Worm (Caenorhabditis elegans) whole organism, late embryonic: ENCODE measurements around the gene Y22D7AL.1.

ENCODE experiments used
- C38D4.7 ChIP-seq: fragments of 200-800 bp; sonication (Bioruptor generic); optimal IDR thresholded peaks from 2 replicates; lab custom pipeline; 2018; ENCODE audit warnings: mild to moderate bottlenecking, missing genetic modification characterization, moderate library complexity, missing compliant biosample characterization
- F13H6.1 ChIP-seq: sonication (generic microtip); optimal IDR thresholded peaks from 2 replicates; lab custom pipeline; 2016; ENCODE audit warnings: missing genetic modification characterization, missing compliant biosample characterization
- K02D7.2 ChIP-seq: sonication (generic microtip); optimal IDR thresholded peaks from 2 replicates; lab custom pipeline; 2017; ENCODE audit warnings: mild to moderate bottlenecking, missing genetic modification characterization, missing compliant biosample characterization
- T23F11.4 ChIP-seq: fragments of 200-800 bp; sonication (Bioruptor generic); optimal IDR thresholded peaks from 2 replicates; lab custom pipeline; 2018; ENCODE audit warnings: mild to moderate bottlenecking, missing genetic modification characterization, missing compliant biosample characterization
- ama-1 ChIP-seq: fragments of 150-350 bp; optimal IDR thresholded peaks from 2 replicates; lab custom pipeline; 2014
- ceh-18 ChIP-seq: sonication (generic microtip); optimal IDR thresholded peaks from 2 replicates; lab custom pipeline; 2016; ENCODE audit warnings: missing genetic modification characterization, missing compliant biosample characterization
- ceh-19 ChIP-seq: fragments of 200-800 bp; sonication (Bioruptor generic); optimal IDR thresholded peaks from 2 replicates; lab custom pipeline; 2018; ENCODE audit warnings: mild to moderate bottlenecking, missing genetic modification characterization, missing compliant biosample characterization
- ceh-22 ChIP-seq: sonication (generic microtip); optimal IDR thresholded peaks from 2 replicates; lab custom pipeline; 2017; ENCODE audit warnings: missing biosample characterization, missing genetic modification characterization
- ceh-24 ChIP-seq: sonication (generic microtip); optimal IDR thresholded peaks from 2 replicates; lab custom pipeline; 2016; ENCODE audit warnings: mild to moderate bottlenecking, missing genetic modification characterization, missing compliant biosample characterization
- ceh-31 ChIP-seq: sonication (generic microtip); optimal IDR thresholded peaks from 2 replicates; lab custom pipeline; 2016; ENCODE audit warnings: missing genetic modification characterization, missing compliant biosample characterization
- ceh-45 ChIP-seq: fragments of 200-800 bp; sonication (Bioruptor generic); IDR thresholded peaks from 2 replicates; pipeline ENCODE4 v1.3.6; 2022; ENCODE audit warnings: missing genetic modification reagents, missing genetic modification characterization, missing compliant biosample characterization
- ceh-48 ChIP-seq: sonication (generic microtip); optimal IDR thresholded peaks from 2 replicates; lab custom pipeline; 2016; ENCODE audit warnings: missing genetic modification characterization, inconsistent platforms, missing compliant biosample characterization
- ceh-9 ChIP-seq: sonication (generic microtip); optimal IDR thresholded peaks from 2 replicates; lab custom pipeline; 2016; ENCODE audit warnings: mild to moderate bottlenecking, missing genetic modification characterization, inconsistent platforms, missing compliant biosample characterization
- che-1 ChIP-seq: sonication (generic microtip); optimal IDR thresholded peaks from 2 replicates; lab custom pipeline; 2016; ENCODE audit warnings: mild to moderate bottlenecking, missing genetic modification characterization, missing compliant biosample characterization
- dmd-4 ChIP-seq: sonication (generic microtip); optimal IDR thresholded peaks from 2 replicates; lab custom pipeline; 2016; ENCODE audit warnings: borderline replicate concordance, missing genetic modification characterization, missing compliant biosample characterization
- elt-2 ChIP-seq: sonication (generic microtip); optimal IDR thresholded peaks from 2 replicates; lab custom pipeline; 2016; ENCODE audit warnings: missing genetic modification reagents, missing genetic modification characterization, missing compliant biosample characterization
- elt-4 ChIP-seq: sonication (generic microtip); optimal IDR thresholded peaks from 2 replicates; lab custom pipeline; 2016; ENCODE audit warnings: missing genetic modification characterization, missing compliant biosample characterization
- fax-1 ChIP-seq: sonication (generic microtip); optimal IDR thresholded peaks from 2 replicates; lab custom pipeline; 2016; ENCODE audit warnings: missing genotype, missing genetic modification characterization, missing compliant biosample characterization
- fkh-10 ChIP-seq: fragments of 150-350 bp; optimal IDR thresholded peaks from 2 replicates; lab custom pipeline; 2014; ENCODE audit warnings: missing biosample characterization, missing genetic modification reagents, missing genetic modification characterization
- gmeb-2 ChIP-seq: sonication (generic microtip); optimal IDR thresholded peaks from 2 replicates; lab custom pipeline; 2016; ENCODE audit warnings: missing genetic modification characterization, inconsistent platforms, missing compliant biosample characterization
- hlh-15 ChIP-seq: sonication (generic microtip); optimal IDR thresholded peaks from 2 replicates; lab custom pipeline; 2016; ENCODE audit warnings: missing genetic modification characterization, missing compliant biosample characterization
- hlh-6 ChIP-seq: sonication (generic microtip); optimal IDR thresholded peaks from 2 replicates; lab custom pipeline; 2016; ENCODE audit warnings: missing genotype, missing genetic modification characterization, missing compliant biosample characterization
- lim-6 ChIP-seq: sonication (generic microtip); optimal IDR thresholded peaks from 2 replicates; lab custom pipeline; 2016; ENCODE audit warnings: missing genetic modification characterization, missing compliant biosample characterization
- mec-3 ChIP-seq: sonication (generic microtip); optimal IDR thresholded peaks from 2 replicates; lab custom pipeline; 2016; ENCODE audit warnings: borderline replicate concordance, missing genetic modification characterization, missing compliant biosample characterization
- nfya-1 ChIP-seq: sonication (generic microtip); optimal IDR thresholded peaks from 2 replicates; lab custom pipeline; 2017; ENCODE audit warnings: missing genetic modification characterization, mild to moderate bottlenecking, missing compliant biosample characterization, antibody characterized with exemption, moderate library complexity
- nhr-11 ChIP-seq: fragments of 150-350 bp; optimal IDR thresholded peaks from 2 replicates; lab custom pipeline; 2014; ENCODE audit warnings: missing biosample characterization, missing genetic modification characterization
- npax-4 ChIP-seq: sonication (generic microtip); optimal IDR thresholded peaks from 2 replicates; lab custom pipeline; 2016; ENCODE audit warnings: missing genetic modification characterization, missing compliant biosample characterization
- odd-2 ChIP-seq: sonication (generic microtip); optimal IDR thresholded peaks from 2 replicates; lab custom pipeline; 2017; ENCODE audit warnings: antibody characterized with exemption, mild to moderate bottlenecking, missing genetic modification characterization, missing compliant biosample characterization
- pax-1 ChIP-seq: fragments of 150-350 bp; optimal IDR thresholded peaks from 2 replicates; lab custom pipeline; 2014; ENCODE audit warnings: missing biosample characterization, missing genetic modification characterization
- pha-2 ChIP-seq: sonication (generic microtip); optimal IDR thresholded peaks from 2 replicates; lab custom pipeline; 2017; ENCODE audit warnings: mild to moderate bottlenecking, missing genetic modification characterization, missing compliant biosample characterization
- pros-1 ChIP-seq: fragments of 150-350 bp; optimal IDR thresholded peaks from 2 replicates; lab custom pipeline; 2014; ENCODE audit warnings: missing biosample characterization, missing genetic modification reagents, missing genetic modification characterization
- ref-2 ChIP-seq: sonication (generic microtip); optimal IDR thresholded peaks from 2 replicates; lab custom pipeline; 2016; ENCODE audit warnings: missing genetic modification characterization, missing compliant biosample characterization
- rnt-1 ChIP-seq: sonication (generic microtip); optimal IDR thresholded peaks from 2 replicates; lab custom pipeline; 2016; ENCODE audit warnings: missing genetic modification characterization, missing compliant biosample characterization
- sdc-2 ChIP-seq: sonication (generic microtip); optimal IDR thresholded peaks from 2 replicates; lab custom pipeline; 2016; ENCODE audit warnings: missing genotype, missing genetic modification characterization, missing compliant biosample characterization
- sox-4 ChIP-seq: sonication (generic microtip); optimal IDR thresholded peaks from 2 replicates; lab custom pipeline; 2017; ENCODE audit warnings: mild to moderate bottlenecking, missing genetic modification characterization, inconsistent platforms, missing compliant biosample characterization
- syd-9 ChIP-seq: sonication (generic microtip); optimal IDR thresholded peaks from 2 replicates; lab custom pipeline; 2016; ENCODE audit warnings: mild to moderate bottlenecking, missing genetic modification characterization, moderate library complexity, missing compliant biosample characterization
- tbx-7 ChIP-seq: sonication (generic microtip); optimal IDR thresholded peaks from 2 replicates; lab custom pipeline; 2016; ENCODE audit warnings: missing genotype, missing genetic modification characterization, missing compliant biosample characterization
- ttx-3 ChIP-seq: sonication (generic microtip); optimal IDR thresholded peaks from 2 replicates; lab custom pipeline; 2016; ENCODE audit warnings: missing genetic modification reagents, missing genetic modification characterization, missing compliant biosample characterization
- ztf-16 ChIP-seq: sonication (generic microtip); optimal IDR thresholded peaks from 2 replicates; lab custom pipeline; 2017; ENCODE audit warnings: missing genetic modification characterization, missing compliant biosample characterization

Y22D7AL.1 gene

DNA sequence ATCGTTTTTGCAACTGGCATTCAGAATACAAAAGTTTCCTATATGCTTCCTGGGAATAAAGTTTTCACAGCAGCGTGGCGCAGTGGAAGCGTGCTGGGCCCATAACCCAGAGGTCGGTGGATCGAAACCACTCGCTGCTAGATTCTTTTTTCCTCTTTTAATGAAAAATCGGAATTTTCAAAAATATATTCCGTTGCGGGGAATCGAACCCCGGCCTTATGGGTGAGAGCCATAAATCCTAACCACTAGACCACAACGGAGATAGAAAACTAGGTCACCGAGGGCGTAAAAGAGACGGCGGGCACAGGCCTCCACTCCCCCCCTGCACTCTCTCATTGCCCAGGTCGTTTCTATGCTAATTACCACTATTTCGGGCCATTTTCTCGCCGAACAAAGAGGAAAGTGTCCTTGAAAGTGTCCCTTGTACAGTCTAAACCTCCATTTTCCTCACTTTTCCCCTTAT is 47.7 kb upstream of the Y22D7AL.1 start, which contains the start of gene Y22D7AL.6 (continued):
- TF ChIP-seq odd-2 (no peak), T23F11.4 (no peak), ceh-48 (tag; lab: Kevin White, UChicago) (peak; percentile 51), ceh-9 (peak; percentile 44), ztf-16 (tag; lab: Kevin White, UChicago) (peak; percentile 74), ceh-24 (tag; lab: Kevin White, UChicago) (peak; percentile 22), fax-1 (tag; lab: Kevin White, UChicago) (peak; percentile 64), tbx-7 (tag; lab: Kevin White, UChicago) (peak; percentile 37), F13H6.1 (tag; lab: Kevin White, UChicago) (peak; percentile 23), lim-6 (tag; lab: Kevin White, UChicago) (no peak), ceh-45 (GFP tag; lab: Robert Waterston, UW) (no peak), pax-1 (tag; lab: Kevin White, UChicago) (no peak), sdc-2 (tag; lab: Kevin White, UChicago) (peak; percentile 49), rnt-1 (tag; lab: Kevin White, UChicago) (peak; percentile 25), ceh-19 (GFP tag; lab: Kevin White, UChicago) (peak; percentile 48), ttx-3 (tag; lab: Kevin White, UChicago) (peak; percentile 46), nhr-11 (no peak), K02D7.2 (peak; percentile 71), npax-4 (peak; percentile 43), mec-3 (tag; lab: Kevin White, UChicago) (no peak), pros-1 (tag; lab: Kevin White, UChicago) (peak; percentile 46), pha-2 (tag; lab: Kevin White, UChicago) (peak; percentile 69), fkh-10 (no peak), ref-2 (peak; percentile 51), dmd-4 (peak; percentile 26), ceh-18 (peak; percentile 59), syd-9 (peak; percentile 40), nfya-1 (tag; lab: Kevin White, UChicago) (peak; percentile 7), che-1 (tag; lab: Kevin White, UChicago) (peak; percentile 76), ama-1 (lab: Kevin White, UChicago) (no peak)

DNA sequence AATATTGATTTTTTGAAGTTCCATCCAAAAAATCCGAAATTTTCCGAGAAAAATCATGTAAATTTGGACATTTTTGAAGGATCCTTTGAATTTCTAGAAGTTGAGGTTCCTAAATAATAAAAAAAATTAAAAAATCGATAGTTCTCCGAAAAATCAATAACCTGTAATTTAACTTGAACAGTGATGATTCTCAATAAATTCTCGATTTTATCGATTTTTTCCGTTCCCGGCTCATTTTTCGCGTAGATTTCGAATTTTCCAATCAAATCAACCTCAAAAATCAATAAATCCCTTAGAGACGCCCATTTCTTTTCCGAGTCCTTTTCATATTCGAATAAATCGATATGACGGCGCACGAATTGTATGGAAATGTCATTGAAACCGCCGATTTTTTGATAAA is 44.6 kb upstream of the Y22D7AL.1 start:
- TF ChIP-seq elt-2 (tag; lab: Kevin White, UChicago) (no peak), ceh-48 (tag; lab: Kevin White, UChicago) (peak; percentile 5)
- TF ChIP-seq, all 69 proteins: peak for 1

DNA sequence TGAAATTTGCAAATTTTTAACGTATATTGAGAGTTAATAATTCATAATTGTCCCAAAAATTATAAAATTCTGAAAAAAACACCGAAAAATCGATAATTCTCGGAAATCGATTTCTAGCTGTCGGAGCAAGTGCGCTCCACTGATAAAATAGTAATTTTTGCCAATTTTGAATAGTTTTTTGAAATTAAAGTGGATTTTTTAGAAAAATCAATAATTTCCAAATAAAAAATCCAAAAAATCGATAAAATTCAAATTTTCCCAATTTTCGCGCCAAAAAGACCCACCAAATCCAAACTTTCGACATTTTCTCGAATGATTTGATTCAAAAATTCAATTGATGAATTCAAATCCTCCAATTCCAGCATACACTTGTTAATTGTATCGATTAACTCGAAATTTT is 41.3 kb upstream of the Y22D7AL.1 start:
- TF ChIP-seq ceh-48 (tag; lab: Kevin White, UChicago) (peak; percentile 28), pha-2 (tag; lab: Kevin White, UChicago) (no peak)

DNA sequence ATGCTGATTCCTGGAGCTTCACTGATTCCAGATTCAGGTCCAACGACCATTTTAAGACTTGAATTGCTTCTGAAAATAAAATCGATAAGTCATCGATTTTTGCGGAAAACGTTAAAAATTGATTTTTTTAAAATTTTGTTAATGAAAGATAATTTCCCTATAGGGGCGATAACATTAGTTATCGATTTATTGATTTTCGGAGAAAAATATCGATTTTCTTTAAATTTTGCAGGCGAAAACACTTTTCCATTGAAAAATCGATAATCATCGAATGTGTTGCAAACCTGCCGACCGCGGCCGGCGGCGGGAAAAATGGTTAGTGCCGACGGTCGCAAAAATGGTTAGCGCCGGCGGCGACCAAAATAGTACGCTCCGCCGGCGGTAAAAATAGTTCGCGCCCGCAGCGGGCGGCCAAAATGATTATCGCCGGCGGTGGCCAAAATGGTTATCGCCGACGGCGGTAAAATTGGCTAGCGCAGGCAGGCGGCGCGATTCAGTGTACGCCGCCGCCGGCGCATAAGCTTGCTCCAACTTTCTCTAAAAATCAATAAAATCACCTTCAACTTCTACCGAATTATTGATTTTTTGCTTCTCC is 39.2 kb upstream of the Y22D7AL.1 start:
- TF ChIP-seq hlh-15 (tag; lab: Kevin White, UChicago) (no peak), nhr-11 (no peak)

DNA sequence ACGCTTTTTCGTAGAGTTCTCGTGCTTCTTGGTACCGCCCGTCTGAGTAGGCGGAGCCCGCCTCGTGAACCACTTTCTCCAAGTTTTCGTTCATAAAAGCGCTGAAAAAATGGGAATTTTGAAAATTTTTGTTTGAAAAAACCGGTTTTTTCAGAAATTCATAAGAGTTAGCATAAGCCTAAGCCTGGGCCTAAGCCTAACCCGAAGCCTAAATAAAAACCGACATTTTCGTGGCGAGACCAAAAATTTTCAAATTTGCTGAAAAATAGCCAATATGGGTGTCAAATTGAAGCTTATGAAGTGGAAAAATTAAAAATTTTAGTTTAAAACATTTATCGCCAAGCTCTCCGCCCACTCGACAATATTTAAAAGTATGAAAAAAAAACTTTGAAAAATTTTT is 38.3 kb upstream of the Y22D7AL.1 start, which contains the start of gene Y22D7AL.9:
Gene Y22D7AL.9, minus strand, starts transcription at position 101 of the 400 bp plus-strand sequence.
- TF ChIP-seq sox-4 = no peak
- TF ChIP-seq, all 69 proteins: peak for 0

DNA sequence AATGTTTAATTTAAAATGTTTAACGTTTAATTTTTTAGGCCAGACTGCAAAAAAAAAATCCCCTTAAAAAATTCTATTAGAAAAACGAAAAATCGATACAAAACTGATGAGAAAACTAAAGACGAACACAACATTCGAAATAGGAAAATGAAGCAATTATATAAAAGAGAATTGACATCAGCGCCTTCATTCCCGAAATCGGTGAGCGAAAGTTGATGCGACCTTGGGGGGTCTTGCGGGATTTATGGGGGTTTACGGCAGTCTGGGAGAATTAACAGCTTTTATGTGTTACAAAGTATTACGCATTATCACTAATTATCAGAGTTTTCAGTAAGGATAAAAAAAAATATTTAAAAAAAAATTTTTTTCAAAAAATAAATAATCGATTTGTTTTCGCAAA is 37.9 kb upstream of the Y22D7AL.1 start:
- no peak for TF ChIP-seq elt-4 (tag; lab: Kevin White, UChicago)
- TF ChIP-seq ceh-31 (tag; lab: Kevin White, UChicago) = no peak
- no peak for TF ChIP-seq ceh-22 (tag; lab: Kevin White, UChicago)
- no peak for TF ChIP-seq ref-2
- TF ChIP-seq hlh-6 (tag; lab: Kevin White, UChicago) = no peak
- no peak for TF ChIP-seq C38D4.7 (GFP tag; lab: Kevin White, UChicago)
- TF ChIP-seq ceh-9 = no peak
- no peak for TF ChIP-seq pros-1 (tag; lab: Kevin White, UChicago)
- no peak for TF ChIP-seq gmeb-2 (tag; lab: Kevin White, UChicago)
